Fruit fly (Drosophila melanogaster) ovary, adult (tissue): Measurements from ENCODE around the gene CG5644.
A peak's percentile ranks its signal among the peaks of the same experiment; 100 is the strongest.

ENCODE experiments used
- CG17801 ChIP-seq: fragments of 200-800 bp; optimal IDR thresholded peaks from 2 replicates; lab custom pipeline; 2019; ENCODE audit warnings: missing biosample characterization, mild to moderate bottlenecking, missing genetic modification characterization, moderate library complexity; ENCODE audit not compliant: partially characterized antibody

CG5644 gene

DNA sequence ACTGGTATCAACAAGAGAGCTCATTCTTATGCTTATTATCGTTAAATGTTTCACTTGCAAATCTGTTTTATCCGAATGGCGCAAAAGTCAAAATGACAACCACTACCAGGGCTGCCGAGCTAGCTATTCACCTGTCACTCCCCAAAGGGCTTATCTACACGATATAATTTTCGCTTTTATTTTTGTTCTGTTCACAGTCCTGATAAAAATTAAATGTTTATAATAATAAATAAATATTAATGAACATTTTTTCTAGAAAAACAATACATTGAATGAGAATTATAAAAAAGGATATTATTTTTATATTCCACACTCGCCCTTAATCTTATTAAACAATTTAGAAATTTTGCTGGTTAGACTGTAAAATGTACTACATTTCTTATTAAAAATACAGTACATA, 30.1 kb upstream of the CG5644 start, which contains the start of gene CG5194:
Gene CG5194 (minus strand): TSS at position 101 of the 400 bp plus-strand sequence.
- TF ChIP-seq CG17801 (GFP tag; lab: Kevin White, UChicago) = no peak

DNA sequence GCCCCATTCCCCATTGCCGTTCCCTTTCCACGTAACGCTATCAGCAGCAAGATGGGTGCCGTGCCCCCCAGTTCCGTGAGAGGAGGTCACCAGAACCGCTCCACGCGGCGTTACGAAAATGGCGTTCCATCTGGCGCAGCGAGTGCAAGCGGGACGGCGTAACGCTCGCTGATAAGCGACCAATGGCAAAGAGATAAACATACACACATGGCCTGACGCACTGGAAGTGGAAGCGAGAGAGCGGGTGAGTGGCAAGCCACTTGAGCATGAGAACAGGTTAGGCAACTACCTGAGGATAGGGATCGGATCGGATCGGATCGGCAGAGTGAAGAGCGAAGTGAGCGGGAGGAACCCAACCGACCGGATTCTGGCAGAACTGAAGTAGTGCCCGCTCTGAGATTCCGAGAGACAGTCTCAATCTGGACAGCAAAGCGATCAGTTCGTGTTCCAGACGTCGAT, 25.1 kb upstream of the CG5644 start, which contains the start of gene Doc3:
Gene Doc3 (plus strand): TSS at position 409 of the 459 bp plus-strand sequence.
- no peak for TF ChIP-seq CG17801 (GFP tag; lab: Kevin White, UChicago)

DNA sequence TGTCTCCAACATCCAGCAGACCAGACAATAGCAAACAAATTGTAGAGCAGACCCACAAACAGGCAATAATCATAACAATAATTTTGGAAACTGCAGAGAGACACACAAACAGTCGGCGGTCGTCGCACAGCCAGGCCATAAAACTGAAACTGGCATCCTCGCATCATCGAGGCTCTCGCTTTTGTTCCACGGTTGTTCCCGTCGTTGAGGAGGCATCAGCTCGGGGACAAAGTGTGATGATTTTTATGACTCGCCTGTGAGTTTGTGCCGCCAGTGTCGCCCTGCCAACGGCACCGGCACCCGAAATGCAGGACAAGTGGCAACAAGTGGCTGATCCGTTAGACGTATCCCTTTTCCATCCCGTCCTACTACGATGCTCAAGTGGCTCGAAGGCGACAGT, 23.7 kb upstream of the CG5644 start:
- TF ChIP-seq CG17801 (GFP tag; lab: Kevin White, UChicago) = no peak

DNA sequence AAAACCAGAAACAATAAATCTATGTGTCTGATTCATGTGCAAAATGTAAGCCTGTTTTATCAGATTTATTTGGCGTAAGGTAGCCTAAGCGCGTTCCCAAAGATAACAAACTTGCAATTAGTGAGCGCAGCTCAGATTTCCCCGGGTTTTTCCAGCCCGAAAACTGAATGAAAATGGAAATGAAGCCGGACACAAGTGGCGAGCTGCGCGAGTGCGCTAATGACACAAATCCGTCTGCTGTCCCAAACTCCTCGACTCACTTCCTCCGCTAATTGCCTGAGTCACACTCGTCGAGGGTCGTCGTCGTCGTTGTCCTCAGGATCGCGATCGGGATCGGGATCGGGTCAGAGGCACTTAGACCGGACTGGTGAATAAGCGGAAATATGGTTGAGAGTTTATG, 22.8 kb upstream of the CG5644 start:
- no peak for TF ChIP-seq CG17801 (GFP tag; lab: Kevin White, UChicago)

DNA sequence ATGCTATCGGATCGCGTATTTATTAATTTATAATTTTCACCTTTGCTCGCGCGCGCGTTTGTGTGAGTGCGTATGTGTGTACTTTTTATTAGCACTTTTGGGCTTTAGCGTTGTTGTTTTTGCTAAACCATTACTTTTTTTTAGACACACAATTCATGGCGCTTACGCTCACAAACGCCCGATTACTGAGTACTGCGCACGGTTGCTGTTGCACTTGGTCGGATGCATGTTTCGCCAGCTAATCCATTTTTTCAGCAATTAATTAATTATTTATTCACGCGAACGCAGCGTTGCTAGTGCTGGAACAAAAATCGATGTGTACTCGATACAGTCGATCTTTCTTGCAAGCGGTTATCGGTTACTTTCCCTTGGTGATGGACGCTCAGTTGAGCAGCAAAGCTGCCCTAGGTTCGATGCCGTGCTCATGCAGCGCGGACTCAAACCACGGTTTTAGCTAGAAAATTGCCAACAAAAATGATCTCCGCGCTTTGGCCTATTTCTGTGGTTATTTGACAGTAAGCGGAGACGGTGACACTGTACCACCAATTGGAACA, 18.1 kb upstream of the CG5644 start, which contains the start of the genes smg and CG5087:
Gene smg (minus strand): TSS at position 304 of the 554 bp plus-strand sequence.
Gene CG5087 (plus strand): TSS at position 499 of the 554 bp plus-strand sequence.
- TF ChIP-seq CG17801 (GFP tag; lab: Kevin White, UChicago) = peak; percentile 43

DNA sequence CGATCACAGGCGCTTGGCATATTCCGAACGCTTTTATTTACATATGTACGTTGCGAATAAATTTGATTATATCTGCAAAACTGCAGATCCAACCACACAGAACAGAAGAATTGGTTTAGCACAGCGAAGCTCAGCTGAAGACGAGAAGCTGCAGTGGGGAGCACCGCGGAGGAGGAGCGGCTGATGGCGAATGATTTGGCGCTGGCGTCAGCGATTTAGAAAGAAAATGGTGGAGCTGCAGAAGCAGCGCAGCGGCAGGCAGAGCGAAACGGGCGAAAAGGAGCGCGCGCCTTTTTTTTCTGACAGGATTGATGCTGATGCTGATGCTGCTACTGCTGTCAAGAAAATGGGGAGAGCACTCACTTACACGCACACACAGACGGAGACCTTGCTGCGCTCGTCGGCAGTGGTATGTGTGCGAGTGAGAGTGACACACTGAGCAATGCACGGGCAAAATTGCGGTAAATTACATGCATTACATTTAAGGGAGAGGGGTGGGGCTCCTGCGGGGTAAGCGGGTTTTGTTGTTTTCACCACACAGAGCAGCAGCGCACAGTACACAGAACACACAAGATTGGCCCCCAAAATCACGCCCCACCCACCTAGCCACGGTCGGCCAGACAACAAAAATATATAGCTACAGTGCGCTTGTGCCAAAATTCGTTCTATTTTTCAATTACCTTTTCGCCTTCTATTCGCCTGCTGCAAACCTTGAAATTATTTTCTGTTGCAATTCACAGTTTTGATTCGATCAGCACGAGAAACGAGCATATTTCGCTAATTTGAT, 17.4 kb upstream of the CG5644 start:
- no peak for TF ChIP-seq CG17801 (GFP tag; lab: Kevin White, UChicago)

DNA sequence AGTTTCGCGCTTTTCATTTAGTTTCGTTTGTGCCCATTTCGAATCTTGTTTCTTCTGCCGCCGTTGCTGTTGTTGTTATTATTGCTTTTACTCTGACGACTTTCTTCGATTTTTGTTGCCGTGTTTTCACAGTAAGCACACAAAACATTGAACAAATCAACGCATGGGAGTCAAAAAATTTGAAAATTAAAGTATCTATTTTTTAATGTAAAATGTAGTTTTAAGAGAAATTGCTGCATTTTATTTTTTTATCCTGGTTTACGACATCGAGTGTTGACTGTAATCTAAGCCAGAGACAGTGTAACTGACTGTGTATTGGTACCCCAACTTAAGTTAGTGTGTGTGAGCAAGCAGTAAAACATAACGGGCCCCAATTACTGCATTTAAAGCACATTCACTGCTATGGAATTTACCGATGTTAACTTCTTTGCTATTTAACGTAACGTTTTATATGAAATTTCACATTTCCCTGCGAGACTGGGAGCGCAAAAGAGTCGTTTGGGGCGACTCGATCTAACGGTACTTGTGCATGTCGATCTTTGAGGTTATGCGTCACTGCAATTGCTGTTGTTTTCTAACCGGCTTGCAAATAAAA, 16.6 kb upstream of the CG5644 start:
- TF ChIP-seq CG17801 (GFP tag; lab: Kevin White, UChicago) = peak; percentile 97

DNA sequence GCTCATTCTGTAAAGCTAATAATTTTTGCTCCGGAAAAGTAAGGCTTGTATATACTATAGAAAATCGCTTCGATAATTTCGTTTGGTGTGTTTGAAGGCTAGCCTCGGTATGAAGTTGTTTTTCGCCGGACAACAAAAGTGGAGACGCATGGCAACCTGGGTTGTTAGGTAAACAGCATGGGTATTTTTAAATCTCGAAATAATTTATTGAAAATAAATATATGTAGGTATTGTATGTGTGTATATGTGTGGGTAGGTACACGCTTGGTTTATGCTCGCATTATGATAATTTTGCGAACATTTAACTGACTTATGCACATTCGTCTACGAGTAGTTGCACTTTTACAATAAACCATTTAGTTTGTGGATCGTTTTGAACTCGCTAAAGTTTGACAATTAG, 10.4 kb upstream of the CG5644 start, which contains the start of gene CG5280:
Gene CG5280 (minus strand): TSS at position 101 of the 400 bp plus-strand sequence.
- TF ChIP-seq CG17801 (GFP tag; lab: Kevin White, UChicago) = no peak

DNA sequence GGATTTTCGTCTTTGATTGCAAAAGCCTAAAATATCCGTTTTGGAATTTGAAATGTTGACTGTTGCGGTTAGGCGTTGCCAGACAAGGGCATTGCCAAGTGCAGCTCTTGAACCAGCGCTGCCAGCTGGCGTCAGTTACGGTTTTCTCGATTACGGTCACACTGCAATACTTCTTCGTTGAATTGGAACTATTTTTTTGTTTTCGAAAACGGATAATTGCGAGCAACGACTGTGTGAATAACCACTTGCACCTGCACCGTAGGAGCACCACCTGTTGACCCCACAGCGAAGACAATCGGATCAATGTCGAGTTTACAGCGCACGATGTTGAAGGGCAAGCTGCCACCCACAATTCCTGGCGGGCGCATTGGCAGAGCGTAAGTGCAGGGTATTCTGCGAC, 6.9 kb upstream of the CG5644 start, which contains the start of gene CG5068:
Gene CG5068 (plus strand): TSS at position 129 of the 400 bp plus-strand sequence.
- TF ChIP-seq CG17801 (GFP tag; lab: Kevin White, UChicago) = no peak

DNA sequence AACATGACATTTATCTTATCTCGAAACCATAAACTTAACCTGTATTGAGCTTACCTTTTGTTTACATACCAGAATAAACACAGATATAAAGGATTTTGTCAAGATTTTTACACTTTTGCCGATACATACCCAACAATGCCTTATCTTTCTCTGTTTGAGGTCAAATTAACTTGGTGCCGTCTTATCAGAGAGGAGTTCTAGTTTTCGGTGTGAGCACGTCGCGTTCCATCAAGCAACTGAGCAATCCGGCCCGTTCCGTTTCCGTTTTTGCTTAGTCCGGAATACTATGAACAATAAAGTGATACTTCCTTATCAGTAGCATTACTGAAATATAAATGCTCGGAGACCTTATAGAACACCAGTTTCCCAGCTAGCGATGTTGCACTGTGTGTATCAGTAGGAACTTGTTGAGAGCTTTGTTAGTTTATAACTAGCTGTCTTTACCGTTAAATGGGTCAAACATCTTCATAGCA, 6.2 kb upstream of the CG5644 start, which contains the start of gene Galk:
Gene Galk (minus strand): TSS at position 244 of the 473 bp plus-strand sequence.
- peak; percentile 38 for TF ChIP-seq CG17801 (GFP tag; lab: Kevin White, UChicago)

DNA sequence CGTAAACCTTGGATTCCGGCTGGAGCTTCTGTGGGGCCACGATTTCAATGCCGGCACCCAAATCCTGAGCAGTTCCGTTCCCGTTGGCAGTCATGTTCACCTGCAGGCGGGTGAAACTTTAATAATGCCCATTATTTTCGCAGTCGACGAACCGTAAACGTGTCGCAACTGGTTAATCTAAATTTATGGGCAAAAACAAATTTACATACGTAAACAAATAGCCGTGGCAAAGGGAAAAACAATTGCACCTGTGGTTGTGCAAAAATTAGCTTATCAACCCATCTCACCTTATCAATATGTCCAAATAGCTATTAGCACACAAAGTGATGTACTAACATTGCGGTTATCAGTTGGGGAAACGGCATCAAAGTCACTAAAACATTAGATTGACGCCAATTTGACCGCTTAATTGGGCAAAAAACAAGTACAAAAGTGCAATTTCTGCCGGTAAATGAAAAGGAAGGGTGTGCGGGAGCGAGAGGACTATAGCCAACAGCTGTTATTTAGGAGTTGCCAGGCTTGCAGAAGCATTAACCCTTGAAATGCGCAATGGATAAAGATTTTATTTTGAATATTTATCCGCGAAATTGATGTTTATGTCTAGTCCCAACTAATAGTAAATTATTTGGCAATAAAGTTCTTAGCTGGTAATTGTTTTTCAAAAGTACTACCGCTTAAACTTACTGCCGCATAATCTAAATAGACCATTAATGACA, 5.6 kb upstream of the CG5644 start:
- no peak for TF ChIP-seq CG17801 (GFP tag; lab: Kevin White, UChicago)

DNA sequence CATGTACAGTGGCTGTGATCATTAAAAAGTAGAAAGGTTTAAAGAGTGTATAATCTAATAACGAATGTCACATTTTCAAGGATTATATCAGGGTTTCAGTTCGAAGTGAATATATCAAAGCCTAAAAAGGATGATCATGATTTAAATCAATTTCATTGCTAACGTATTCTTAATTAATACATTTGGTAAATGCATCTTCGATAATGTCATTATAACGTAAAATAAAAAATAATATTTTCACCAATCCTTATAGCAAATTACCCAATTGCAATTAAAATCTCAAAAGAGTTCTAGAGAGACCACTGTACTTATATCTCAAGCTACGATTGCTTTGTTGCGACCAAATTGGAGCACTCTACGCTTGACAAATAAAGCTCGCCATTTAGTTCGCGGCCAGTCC, 2.4 kb upstream of the CG5644 start:
- TF ChIP-seq CG17801 (GFP tag; lab: Kevin White, UChicago) = no peak

DNA sequence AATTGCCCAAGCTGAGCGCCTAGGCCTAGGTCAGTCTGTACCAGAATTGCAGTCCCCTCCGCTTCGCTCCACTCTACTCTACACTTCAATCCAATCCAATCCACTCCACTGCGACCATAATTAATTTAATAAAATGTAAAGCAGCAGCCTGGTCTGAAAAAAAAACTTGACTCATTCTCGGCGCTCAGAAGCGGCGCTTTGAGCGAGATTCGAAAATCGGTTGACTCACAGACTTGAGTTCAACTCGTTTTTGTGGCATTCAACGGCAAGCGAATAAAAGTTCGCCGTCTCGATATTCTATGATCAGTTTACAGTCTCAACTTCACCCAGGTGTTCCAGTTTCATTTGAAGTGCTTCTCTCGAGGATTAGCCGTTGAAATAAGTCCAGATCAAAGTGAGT, 1.8 kb upstream of the CG5644 start, which contains the start of gene CG13314:
Gene CG13314 (plus strand): TSS at position 301 of the 400 bp plus-strand sequence.
- TF ChIP-seq CG17801 (GFP tag; lab: Kevin White, UChicago) = no peak
